Fruit fly (Drosophila melanogaster): ENCODE results near the gene CG14194.

Gene CG14194

DNA sequence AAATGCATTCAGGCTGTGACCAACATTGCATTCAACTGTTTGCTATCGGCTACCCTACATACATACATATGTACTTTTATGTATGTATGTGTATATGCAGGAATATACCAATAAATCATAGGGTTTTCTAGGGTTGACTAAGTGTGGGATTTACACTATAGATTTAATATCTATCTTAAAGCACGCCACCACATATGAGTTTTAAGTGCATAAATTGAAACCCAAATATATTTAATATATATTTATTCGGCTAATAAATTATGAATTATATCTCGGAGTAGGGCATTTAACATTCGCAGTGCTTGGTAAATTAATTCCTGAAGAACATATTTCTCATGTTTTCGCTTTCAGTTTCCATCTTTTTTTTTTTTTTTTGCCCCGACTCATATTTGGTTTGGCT lies 33.4 kb upstream of the CG14194 start:
- no peak for TF ChIP-seq CG8478 (optimal IDR thresholded peaks at IDR 0.05)

DNA sequence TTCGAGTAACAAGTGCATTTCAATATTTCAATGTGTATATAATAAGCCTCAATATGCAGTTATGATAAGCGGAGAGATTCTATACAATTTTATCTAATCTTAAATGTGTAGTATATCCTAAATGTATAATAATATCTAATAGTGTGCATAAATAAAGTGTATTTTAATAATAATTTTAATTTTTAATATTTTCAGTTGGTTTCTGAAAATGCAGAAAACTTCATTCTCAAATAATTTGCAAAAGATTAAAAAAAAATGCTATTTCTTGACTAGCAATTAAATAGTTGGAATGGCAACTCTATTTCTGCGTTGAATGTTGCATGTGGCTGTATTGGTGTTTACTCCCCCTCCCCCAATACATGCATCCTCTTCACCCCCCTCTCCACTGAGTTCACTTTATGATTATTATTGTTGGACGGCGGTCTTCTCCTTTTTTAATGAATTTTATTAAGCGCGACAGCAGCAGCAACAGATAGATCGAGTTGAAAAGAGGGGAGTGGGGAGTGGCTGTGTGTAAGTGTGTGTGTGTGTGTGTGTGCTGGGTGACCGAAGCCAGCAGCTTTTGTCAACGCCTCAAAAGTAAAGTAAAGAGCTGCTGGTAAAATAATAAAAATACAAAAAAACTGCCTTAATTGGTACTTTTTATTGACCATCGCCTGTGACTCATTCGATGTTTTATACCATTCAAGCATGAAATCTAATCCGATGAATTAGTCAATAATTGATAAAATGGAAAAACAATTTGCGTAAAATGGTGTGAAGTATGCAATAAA lies 32.5 kb upstream of the CG14194 start:
- TF ChIP-seq CTCF (optimal IDR thresholded peaks at IDR 0.05) = no peak

DNA sequence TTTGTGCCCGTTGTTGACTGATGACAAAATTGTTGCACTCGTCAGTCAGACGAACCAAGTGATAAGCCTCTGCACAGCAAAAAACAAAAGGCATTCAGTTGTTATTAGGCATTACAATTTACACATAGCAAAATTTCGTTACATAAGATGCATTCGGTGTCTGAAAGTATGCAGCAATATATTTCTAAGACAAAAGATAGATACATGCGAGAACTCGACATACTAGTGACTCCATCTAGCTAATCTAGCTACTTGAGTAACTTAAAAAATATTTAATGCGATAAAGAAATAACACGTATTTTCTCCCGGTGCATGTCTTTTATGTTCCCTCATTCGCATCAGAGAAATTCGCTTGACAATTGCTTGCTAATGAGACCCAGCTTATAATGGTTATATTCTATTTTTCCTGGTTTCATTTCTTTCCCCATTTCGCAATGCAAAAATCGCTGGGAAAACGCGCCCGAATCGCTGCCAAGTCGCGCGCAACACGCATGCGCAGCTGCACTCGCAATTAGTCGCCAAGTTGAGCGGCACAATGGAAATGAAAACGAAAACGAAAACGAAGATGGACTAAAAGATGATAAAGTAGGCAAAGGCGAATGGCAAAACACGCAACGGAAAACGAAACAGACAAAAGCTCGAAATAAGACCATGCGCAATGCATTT lies 31.0 kb upstream of the CG14194 start:
- TF ChIP-seq CG8478 (optimal IDR thresholded peaks at IDR 0.05) (no peak), CTCF (optimal IDR thresholded peaks at IDR 0.05) (no peak)

DNA sequence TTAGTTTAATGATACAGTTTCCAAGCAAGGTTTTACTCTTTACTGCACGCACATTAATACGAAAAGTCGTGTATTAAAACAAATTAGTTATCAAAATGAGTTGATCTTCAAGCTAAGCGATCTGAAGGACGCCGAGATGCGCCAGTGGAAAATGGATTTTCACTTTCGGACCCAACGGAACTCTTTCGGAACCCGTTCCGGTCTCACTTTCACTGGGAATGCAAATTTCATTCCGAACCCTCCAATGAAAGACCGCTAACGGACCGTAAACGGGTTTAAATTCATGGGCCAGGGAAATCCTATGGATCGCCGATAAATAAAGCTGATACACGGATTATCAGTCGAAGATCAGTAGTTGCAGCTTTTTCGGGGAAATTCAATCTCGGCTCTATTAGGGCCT lies 29.9 kb upstream of the CG14194 start:
- TF ChIP-seq CTCF (optimal IDR thresholded peaks at IDR 0.05) (no peak), CG8478 (optimal IDR thresholded peaks at IDR 0.05) (no peak)

DNA sequence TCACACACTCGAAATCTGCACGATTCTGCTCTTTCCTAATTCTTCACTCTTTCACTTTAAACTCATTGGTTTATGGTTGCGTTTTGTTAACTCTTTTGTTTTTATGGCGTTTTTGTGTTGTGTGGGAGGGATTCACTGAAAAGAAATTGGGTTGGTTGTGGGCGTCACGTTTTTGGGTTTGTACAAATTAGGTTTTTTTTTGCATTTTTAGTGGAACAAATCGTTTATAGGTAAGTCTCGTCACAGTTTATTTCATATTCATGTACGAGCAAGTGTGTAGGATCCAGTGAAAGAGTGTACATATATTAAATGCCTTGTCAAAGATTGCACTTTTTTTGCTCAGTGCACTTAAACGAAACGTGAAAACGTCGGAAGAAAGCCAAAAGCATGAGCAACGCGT lies 28.6 kb upstream of the CG14194 start:
- TF ChIP-seq CG8478 (optimal IDR thresholded peaks at IDR 0.05) (no peak), CTCF (optimal IDR thresholded peaks at IDR 0.05) (no peak)

DNA sequence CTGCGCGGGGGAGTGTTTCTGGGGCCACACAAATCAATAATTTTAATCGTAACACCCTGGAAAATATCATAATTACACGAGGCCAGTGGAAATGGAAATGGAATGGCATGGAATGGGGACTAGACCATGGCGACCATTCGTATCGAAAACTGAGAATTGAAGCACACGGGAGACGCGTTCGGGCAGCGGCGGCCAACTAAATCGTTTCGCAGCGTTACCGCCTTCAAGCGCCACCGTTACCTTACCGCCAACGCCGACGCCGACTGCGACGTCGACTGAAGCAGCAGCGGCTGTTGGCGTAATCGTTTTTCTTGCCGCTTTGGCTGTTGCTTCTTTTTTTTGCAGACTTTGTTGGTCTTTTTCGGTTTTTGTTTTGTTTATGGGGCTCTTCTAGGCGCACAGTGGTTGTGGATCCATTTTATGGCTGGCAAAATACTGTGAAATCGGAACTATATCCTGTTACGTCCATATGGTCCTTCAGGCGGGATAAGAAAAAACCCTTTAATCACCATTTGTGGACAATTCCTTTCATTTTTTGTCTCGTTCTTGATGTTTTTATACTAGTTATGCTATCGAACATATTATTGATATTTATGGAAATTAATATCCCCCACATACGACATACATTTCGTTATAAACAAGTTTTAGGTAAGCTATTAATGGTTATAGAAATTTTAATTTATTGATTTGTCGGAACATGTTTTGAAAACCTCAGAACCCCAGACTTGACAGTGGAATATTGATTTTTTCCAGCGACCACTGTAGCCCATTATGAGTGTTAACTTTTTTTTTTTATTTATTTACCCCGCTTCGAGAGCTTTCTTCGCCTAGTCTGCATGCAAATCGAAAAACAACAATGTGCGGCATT lies 28.0 kb upstream of the CG14194 start:
- TF ChIP-seq CG8478 (optimal IDR thresholded peaks at IDR 0.05) (peak; percentile 36), CTCF (optimal IDR thresholded peaks at IDR 0.05) (no peak)

DNA sequence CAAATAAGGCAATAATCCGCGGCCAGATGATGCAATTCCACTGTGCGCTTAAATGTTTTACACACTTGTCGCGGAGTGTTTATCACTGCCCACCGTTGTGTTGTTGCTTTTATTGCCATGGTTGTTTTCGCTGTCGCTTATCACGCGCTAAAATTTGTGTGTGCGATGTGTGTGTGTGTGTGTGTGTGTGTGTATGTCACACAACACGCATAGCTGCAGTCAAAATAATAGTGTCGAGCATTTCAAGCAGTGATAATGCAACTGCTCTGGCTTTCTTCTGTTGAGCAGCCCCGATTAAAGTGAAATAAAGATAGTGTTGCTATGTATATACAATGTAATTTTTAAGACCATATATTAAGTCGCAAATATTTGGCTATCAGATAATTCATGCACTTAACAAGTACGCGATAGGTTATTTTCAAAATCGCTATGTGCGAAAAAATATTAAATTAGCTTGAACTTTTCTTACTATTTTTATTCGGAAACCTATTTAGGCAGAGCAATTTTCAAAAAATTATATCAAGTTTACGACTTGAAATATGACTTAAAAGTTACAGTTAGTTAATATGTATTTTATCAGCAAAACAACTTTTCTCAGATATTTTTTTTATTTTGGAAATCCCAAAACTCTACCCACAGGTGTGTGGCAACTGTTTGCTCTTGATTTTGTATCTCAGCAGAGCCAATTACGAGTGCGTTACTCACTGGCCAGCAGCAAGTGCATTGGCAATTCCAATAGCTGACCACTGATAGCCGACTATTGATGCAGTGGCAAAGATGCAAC lies 27.0 kb upstream of the CG14194 start:
- TF ChIP-seq CTCF (optimal IDR thresholded peaks at IDR 0.05) (no peak), CG8478 (optimal IDR thresholded peaks at IDR 0.05) (no peak)

DNA sequence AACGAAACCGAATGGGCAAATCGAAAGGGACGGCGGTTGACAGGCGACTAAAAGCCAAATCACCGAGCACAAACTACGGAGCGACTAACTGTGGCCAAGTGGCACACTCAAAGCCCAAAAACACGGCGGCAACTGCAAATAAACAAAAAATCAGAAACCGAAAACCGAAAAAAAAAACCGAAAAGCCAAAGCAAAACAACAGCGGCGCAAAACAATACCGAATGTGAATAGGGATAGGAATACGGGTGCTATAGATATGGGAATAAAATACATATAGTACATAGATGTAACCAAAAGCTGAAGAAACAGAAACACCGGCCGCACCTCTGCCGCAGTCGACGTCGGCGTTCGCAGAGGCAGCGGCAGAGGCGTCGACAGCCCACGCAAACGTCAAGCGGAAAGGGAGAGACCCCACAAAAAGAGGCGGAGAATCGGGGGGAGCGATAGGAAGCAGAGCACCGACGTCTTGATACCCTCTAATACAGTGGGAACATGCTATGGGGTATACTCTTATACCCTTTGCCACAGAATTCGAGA lies 26.3 kb upstream of the CG14194 start, which contains the start of gene RhoGAP18B:
RhoGAP18B (minus strand) TSS at position 51 of the 537 bp plus-strand sequence.
- TF ChIP-seq CG8478 (optimal IDR thresholded peaks at IDR 0.05) = no peak
- no peak for TF ChIP-seq CTCF (optimal IDR thresholded peaks at IDR 0.05)

DNA sequence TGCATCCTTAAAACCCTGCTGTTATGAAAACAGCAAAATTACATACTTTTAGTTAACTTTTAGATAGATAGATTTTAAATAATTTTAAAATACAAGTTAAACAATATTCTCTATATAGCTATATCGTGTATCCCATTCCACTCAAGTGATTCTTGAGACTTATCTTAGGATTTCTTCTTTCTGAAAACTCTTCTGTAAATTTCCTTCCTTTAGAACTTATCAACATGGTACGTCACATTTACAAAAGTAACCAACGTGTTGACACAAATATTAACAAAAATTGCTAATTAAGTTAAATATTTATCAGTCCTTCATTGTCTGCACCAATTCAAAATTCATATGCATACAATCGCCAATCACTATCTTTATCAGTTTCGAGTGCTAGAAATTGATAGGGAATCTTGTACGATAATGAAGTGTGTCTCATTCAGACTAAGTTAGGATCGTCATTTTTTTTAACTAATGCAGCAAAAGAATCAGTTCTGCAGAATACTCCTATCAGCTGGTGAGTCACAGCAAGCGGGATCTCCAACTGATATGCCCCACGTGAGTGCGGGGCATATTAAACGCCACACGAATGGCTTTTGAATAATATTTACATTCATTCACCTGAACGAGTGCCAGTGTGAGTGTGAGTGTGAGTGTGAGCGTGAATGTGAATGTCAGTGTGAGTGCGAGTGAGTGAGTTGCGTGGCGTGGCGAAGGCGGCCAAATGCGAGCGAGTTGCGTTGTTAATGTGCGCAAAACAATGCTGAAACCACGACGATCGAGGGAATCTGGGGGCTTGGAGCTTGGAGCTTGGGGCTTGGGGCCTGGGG lies 25.6 kb upstream of the CG14194 start:
- no peak for TF ChIP-seq CG8478 (optimal IDR thresholded peaks at IDR 0.05)

DNA sequence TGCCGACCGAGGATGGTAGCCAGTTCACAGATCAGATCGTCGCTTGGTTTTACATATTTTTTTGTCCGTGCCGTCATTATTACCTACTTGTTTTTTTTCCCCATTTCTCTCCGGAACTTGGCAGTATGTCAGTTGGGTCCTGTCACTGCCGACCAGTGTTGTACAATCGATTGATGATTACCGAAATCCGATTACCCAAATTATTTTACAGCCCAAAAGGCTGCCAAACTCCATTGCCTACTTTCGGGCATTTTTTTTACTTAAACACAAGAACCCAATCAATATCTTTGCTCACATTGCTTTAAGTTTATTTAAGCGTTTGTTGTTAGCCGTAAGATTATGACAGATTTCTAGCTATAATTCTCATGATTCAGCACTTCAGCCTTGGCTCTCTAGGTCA lies 22.6 kb upstream of the CG14194 start, which contains the start of gene Inx5:
Inx5 (minus strand) TSS at position 93 of the 400 bp plus-strand sequence.
- TF ChIP-seq CG8478 (optimal IDR thresholded peaks at IDR 0.05) = no peak
- peak in 1 of 2 experiments; percentile 16 for TF ChIP-seq CTCF (optimal IDR thresholded peaks at IDR 0.05)

DNA sequence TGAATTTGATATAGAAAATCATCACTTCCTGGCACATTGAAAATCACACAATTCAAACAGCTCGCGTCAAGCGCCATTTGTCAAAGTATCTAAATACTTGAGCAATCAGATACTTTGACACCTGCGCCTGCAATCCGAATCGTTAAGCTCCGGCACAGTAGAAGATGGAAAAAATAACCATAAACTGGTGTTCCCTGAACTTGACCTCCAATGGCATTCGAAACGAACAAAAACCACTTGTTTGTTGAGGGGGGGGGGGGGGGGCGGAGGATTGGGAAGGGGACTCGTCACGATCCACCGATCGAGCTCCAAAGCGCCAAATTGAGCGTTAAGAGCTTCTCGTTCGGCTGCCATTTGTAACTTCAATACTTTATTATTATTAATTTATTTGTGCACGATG lies 21.4 kb upstream of the CG14194 start:
- no peak for TF ChIP-seq CG8478 (optimal IDR thresholded peaks at IDR 0.05)
- TF ChIP-seq CTCF (optimal IDR thresholded peaks at IDR 0.05) = no peak

DNA sequence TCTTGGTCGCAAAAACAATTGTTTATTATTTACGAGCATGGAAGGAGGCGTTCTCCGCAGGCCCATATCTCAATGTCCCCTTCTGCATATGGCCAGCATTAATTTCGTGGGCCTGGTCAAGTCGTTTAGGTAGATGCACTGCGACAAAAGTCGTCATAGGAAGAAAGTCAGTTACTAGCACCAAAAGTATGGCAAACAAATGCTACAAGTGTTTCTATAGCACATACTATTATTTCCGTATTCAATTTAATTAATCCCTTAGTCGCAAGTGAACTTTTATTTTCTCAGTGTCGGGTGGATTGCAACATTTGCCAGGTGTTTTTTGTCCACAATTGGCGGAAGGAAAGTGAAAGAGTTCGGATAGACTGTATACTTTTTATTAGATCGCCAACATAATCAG lies 20.4 kb upstream of the CG14194 start:
- TF ChIP-seq CG8478 (optimal IDR thresholded peaks at IDR 0.05) (no peak), CTCF (optimal IDR thresholded peaks at IDR 0.05) (no peak)

DNA sequence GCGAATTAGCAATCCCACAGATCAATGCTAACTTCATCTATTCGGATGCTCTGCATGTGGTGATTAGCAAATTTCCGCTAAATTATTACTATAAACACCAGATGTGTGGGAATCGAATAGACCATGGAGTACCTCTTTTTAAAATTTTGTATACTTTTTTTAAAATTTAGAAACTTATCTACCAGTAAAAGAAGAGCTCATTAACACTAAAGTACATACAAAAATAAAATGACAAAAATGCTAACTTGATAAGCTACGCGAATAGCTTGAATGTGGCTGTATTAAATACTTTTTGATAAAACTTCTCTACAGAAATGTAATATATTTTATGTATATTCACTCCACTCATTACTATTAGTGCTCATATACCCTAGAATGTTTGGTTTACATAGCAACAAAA lies 19.3 kb upstream of the CG14194 start:
- no peak for TF ChIP-seq CTCF (optimal IDR thresholded peaks at IDR 0.05)
- TF ChIP-seq CG8478 (optimal IDR thresholded peaks at IDR 0.05) = no peak
